Worm (Caenorhabditis elegans) whole organism, L4 larva: Measurements from ENCODE around the gene srh-30.
A peak's percentile ranks its signal among the peaks of the same experiment; 100 is the strongest.

Source experiments
- D1046.2 ChIP-seq: fragments of 200-800 bp; sonication (Bioruptor generic); IDR thresholded peaks from 2 replicates; pipeline ENCODE4 v1.3.6; 2022; ENCODE audit warnings: missing genetic modification characterization, missing compliant biosample characterization
- F26F4.8 ChIP-seq: fragments of 200-800 bp; sonication (Bioruptor generic); conservative IDR thresholded peaks from 2 replicates; pipeline ENCODE4 v1.3.6; 2022; ENCODE audit warnings: missing genetic modification characterization, missing compliant biosample characterization
- F37D6.2 ChIP-seq: sonication (generic microtip); optimal IDR thresholded peaks from 2 replicates; lab custom pipeline; 2016; ENCODE audit warnings: mild to moderate bottlenecking, missing genetic modification characterization, missing compliant biosample characterization
- F44E2.7 ChIP-seq: fragments of 200-800 bp; sonication (Bioruptor generic); IDR thresholded peaks from 2 replicates; pipeline ENCODE4 v2.1.2; 2022; ENCODE audit warnings: missing genetic modification characterization, missing compliant biosample characterization
- T20F7.1 ChIP-seq: fragments of 200-800 bp; sonication (Bioruptor generic); optimal IDR thresholded peaks from 2 replicates; lab custom pipeline; 2018; ENCODE audit warnings: mild to moderate bottlenecking, missing genetic modification characterization, missing compliant biosample characterization
- Y48G9A.11 ChIP-seq: fragments of 200-800 bp; sonication (Bioruptor generic); IDR thresholded peaks from 2 replicates; pipeline ENCODE4 v1.3.6; 2022; ENCODE audit warnings: missing genetic modification reagents, missing genetic modification characterization, missing compliant biosample characterization
- aha-1 ChIP-seq: fragments of 150-350 bp; peaks from one replicate; lab custom pipeline; 2014; ENCODE audit warnings: missing biosample characterization, missing genetic modification characterization
- attf-4 ChIP-seq: sonication (generic microtip); optimal IDR thresholded peaks from 3 replicates; lab custom pipeline; 2017; ENCODE audit warnings: missing biosample characterization, missing genetic modification characterization
- ceh-20 ChIP-seq: fragments of 200-800 bp; sonication (Bioruptor generic); IDR thresholded peaks from 2 replicates; pipeline ENCODE4 v1.3.6; 2022; ENCODE audit warnings: missing genetic modification reagents, missing genetic modification characterization, missing compliant biosample characterization
- ceh-28 ChIP-seq: fragments of 150-350 bp; optimal IDR thresholded peaks from 2 replicates; lab custom pipeline; 2014; ENCODE audit warnings: missing biosample characterization, missing genetic modification reagents, missing genetic modification characterization
- ceh-32 ChIP-seq: sonication (generic microtip); optimal IDR thresholded peaks from 2 replicates; lab custom pipeline; 2016; ENCODE audit warnings: mild to moderate bottlenecking, missing genetic modification characterization, missing compliant biosample characterization; ENCODE audit not compliant: poor library complexity
- cey-2 ChIP-seq: sonication (generic microtip); optimal IDR thresholded peaks from 3 replicates; lab custom pipeline; 2017; ENCODE audit warnings: missing genetic modification characterization, mild to moderate bottlenecking, missing compliant biosample characterization, antibody characterized with exemption, borderline replicate concordance; ENCODE audit not compliant: insufficient read depth
- daf-19 ChIP-seq: fragments of 200-800 bp; sonication (Bioruptor generic); conservative IDR thresholded peaks from 2 replicates; pipeline ENCODE4 v1.3.6; 2022; ENCODE audit warnings: missing genetic modification characterization, missing compliant biosample characterization
- dmd-9 ChIP-seq: fragments of 200-800 bp; sonication (Bioruptor generic); IDR thresholded peaks from 2 replicates; pipeline ENCODE4 v1.3.6; 2022; ENCODE audit warnings: missing genetic modification reagents, missing genetic modification characterization, missing compliant biosample characterization
- duxl-1 ChIP-seq: sonication (generic microtip); optimal IDR thresholded peaks from 2 replicates; lab custom pipeline; 2016; ENCODE audit warnings: mild to moderate bottlenecking, missing genetic modification characterization, moderate library complexity, missing compliant biosample characterization; ENCODE audit not compliant: poor library complexity
- dve-1 ChIP-seq: sonication (generic microtip); optimal IDR thresholded peaks from 2 replicates; lab custom pipeline; 2017; ENCODE audit warnings: antibody characterized with exemption, mild to moderate bottlenecking, missing genetic modification characterization, missing compliant biosample characterization; ENCODE audit not compliant: insufficient read depth
- fkh-10 ChIP-seq: fragments of 150-350 bp; optimal IDR thresholded peaks from 2 replicates; lab custom pipeline; 2014; ENCODE audit warnings: missing biosample characterization, missing genetic modification reagents, missing genetic modification characterization
- fos-1 ChIP-seq: fragments of 150-350 bp; optimal IDR thresholded peaks from 2 replicates; lab custom pipeline; 2014; ENCODE audit warnings: missing biosample characterization, missing genetic modification characterization
- gei-8 ChIP-seq: fragments of 200-800 bp; sonication (Bioruptor generic); optimal IDR thresholded peaks from 2 replicates; lab custom pipeline; 2018; ENCODE audit warnings: mild to moderate bottlenecking, missing genetic modification characterization, missing compliant biosample characterization
- hlh-11 ChIP-seq: fragments of 200-800 bp; sonication (Bioruptor generic); optimal IDR thresholded peaks from 2 replicates; lab custom pipeline; 2018; ENCODE audit warnings: mild to moderate bottlenecking, missing genetic modification characterization, missing compliant biosample characterization
- jun-1 ChIP-seq: fragments of 150-350 bp; optimal IDR thresholded peaks from 2 replicates; lab custom pipeline; 2014; ENCODE audit warnings: missing biosample characterization, missing genetic modification reagents, missing genetic modification characterization
- lim-7 ChIP-seq: fragments of 200-800 bp; sonication (Bioruptor generic); IDR thresholded peaks from 2 replicates; pipeline ENCODE4 v1.3.6; 2022; ENCODE audit warnings: missing genetic modification characterization, missing compliant biosample characterization
- lin-1 ChIP-seq: fragments of 200-800 bp; sonication (Bioruptor generic); IDR thresholded peaks from 2 replicates; pipeline ENCODE4 v1.3.6; 2022; ENCODE audit warnings: missing genetic modification reagents, missing genetic modification characterization, missing compliant biosample characterization
- lin-13 ChIP-seq: fragments of 150-350 bp; optimal IDR thresholded peaks from 2 replicates; lab custom pipeline; 2014; ENCODE audit warnings: missing biosample characterization, missing genetic modification reagents, missing genetic modification characterization
- lin-29 ChIP-seq: fragments of 200-800 bp; sonication (Bioruptor generic); IDR thresholded peaks from 2 replicates; pipeline ENCODE4 v1.3.6; 2022; ENCODE audit warnings: missing genetic modification reagents, missing genetic modification characterization, missing compliant biosample characterization
- lin-38 ChIP-seq: fragments of 200-800 bp; sonication (Bioruptor generic); IDR thresholded peaks from 2 replicates; pipeline ENCODE4 v1.3.6; 2022; ENCODE audit warnings: missing genetic modification reagents, missing genetic modification characterization, missing compliant biosample characterization
- lin-39 ChIP-seq: fragments of 150-350 bp; optimal IDR thresholded peaks from 2 replicates; lab custom pipeline; 2014; ENCODE audit warnings: missing biosample characterization, missing genetic modification reagents, missing genetic modification characterization
- lir-3 ChIP-seq: sonication (generic microtip); optimal IDR thresholded peaks from 2 replicates; lab custom pipeline; 2016; ENCODE audit warnings: mild to moderate bottlenecking, missing genetic modification characterization, missing compliant biosample characterization
- madf-9 ChIP-seq: fragments of 200-800 bp; sonication (Bioruptor generic); conservative IDR thresholded peaks from 2 replicates; pipeline ENCODE4 v1.3.6; 2022; ENCODE audit warnings: missing genetic modification reagents, missing genetic modification characterization, missing compliant biosample characterization
- mdt-29 ChIP-seq: fragments of 200-800 bp; sonication (Bioruptor generic); IDR thresholded peaks from 2 replicates; pipeline ENCODE4 v1.3.6; 2022; ENCODE audit warnings: missing genetic modification reagents, missing genetic modification characterization, missing compliant biosample characterization
- mxl-3 ChIP-seq: fragments of 200-800 bp; sonication (Bioruptor generic); optimal IDR thresholded peaks from 2 replicates; lab custom pipeline; 2018; ENCODE audit warnings: mild to moderate bottlenecking, missing genetic modification characterization, missing compliant biosample characterization
- nhr-102 ChIP-seq: sonication (generic microtip); optimal IDR thresholded peaks from 2 replicates; lab custom pipeline; 2016; ENCODE audit warnings: mild to moderate bottlenecking, missing genetic modification characterization, moderate library complexity, missing compliant biosample characterization
- nhr-41 ChIP-seq: fragments of 200-800 bp; sonication (Bioruptor generic); IDR thresholded peaks from 2 replicates; pipeline ENCODE4 v1.3.6; 2022; ENCODE audit warnings: missing genetic modification reagents, missing genetic modification characterization, missing compliant biosample characterization
- nhr-48 ChIP-seq: sonication (generic microtip); optimal IDR thresholded peaks from 2 replicates; lab custom pipeline; 2016; ENCODE audit warnings: mild to moderate bottlenecking, missing genetic modification characterization, missing compliant biosample characterization
- nhr-6 ChIP-seq: fragments of 150-350 bp; optimal IDR thresholded peaks from 2 replicates; lab custom pipeline; 2014; ENCODE audit warnings: missing biosample characterization, missing genetic modification characterization
- pha-4 ChIP-seq, 2 experiments: fragments of 150-350 bp in 1 of 2; fragments of 200-800 bp in 1 of 2; sonication (Bioruptor generic) in 1 of 2; IDR thresholded peaks in 1 of 2; optimal IDR thresholded peaks in 1 of 2; 2 replicates each; pipeline versions ENCODE4 v1.3.6 to Lab custom; 2014 to 2022; ENCODE audit warnings: missing genetic modification characterization in 2 of 2, missing genetic modification reagents in 2 of 2, missing biosample characterization in 1 of 2, missing compliant biosample characterization in 1 of 2
- pqm-1 ChIP-seq: sonication (generic microtip); optimal IDR thresholded peaks from 2 replicates; lab custom pipeline; 2017; ENCODE audit warnings: missing biosample characterization, missing genetic modification characterization
- sdz-12 ChIP-seq: fragments of 200-800 bp; sonication (Bioruptor generic); optimal IDR thresholded peaks from 2 replicates; lab custom pipeline; 2018; ENCODE audit warnings: mild to moderate bottlenecking, missing genetic modification characterization, missing compliant biosample characterization
- set-16 ChIP-seq: fragments of 200-800 bp; sonication (Bioruptor generic); IDR thresholded peaks from 2 replicates; pipeline ENCODE4 v1.3.6; 2022; ENCODE audit warnings: missing genetic modification reagents, missing genetic modification characterization, missing compliant biosample characterization
- spr-3 ChIP-seq: fragments of 200-800 bp; sonication (Bioruptor generic); optimal IDR thresholded peaks from 2 replicates; lab custom pipeline; 2018; ENCODE audit warnings: mild to moderate bottlenecking, missing genetic modification characterization, missing compliant biosample characterization
- tra-1 ChIP-seq: fragments of 200-800 bp; sonication (Bioruptor generic); IDR thresholded peaks from 2 replicates; pipeline ENCODE4 v1.3.6; 2022; ENCODE audit warnings: missing genetic modification reagents, missing genetic modification characterization, missing compliant biosample characterization
- unc-39 ChIP-seq: sonication (generic microtip); optimal IDR thresholded peaks from 2 replicates; lab custom pipeline; 2017; ENCODE audit warnings: missing biosample characterization, missing genetic modification characterization
- unc-62 ChIP-seq, 3 experiments: fragments of 150-350 bp in 1 of 3; sonication (generic microtip); optimal IDR thresholded peaks in 2 of 3; peaks in 1 of 3; 1 replicate in 1 of 3; 2 replicates in 2 of 3; lab custom pipeline; 2014 to 2017; ENCODE audit warnings: missing biosample characterization in 3 of 3, missing genetic modification characterization in 3 of 3, missing genetic modification reagents in 3 of 3, missing genotype in 1 of 3
- zag-1 ChIP-seq: fragments of 150-350 bp; optimal IDR thresholded peaks from 2 replicates; lab custom pipeline; 2014; ENCODE audit warnings: missing biosample characterization, missing genetic modification characterization
- zfp-3 ChIP-seq: fragments of 200-800 bp; sonication (Bioruptor generic); conservative IDR thresholded peaks from 2 replicates; pipeline ENCODE4 v1.3.6; 2022; ENCODE audit warnings: missing genetic modification reagents, missing genetic modification characterization, missing compliant biosample characterization
- zip-2 ChIP-seq: fragments of 150-350 bp; optimal IDR thresholded peaks from 2 replicates; lab custom pipeline; 2014; ENCODE audit warnings: missing biosample characterization, missing genetic modification characterization
- ztf-7 ChIP-seq: fragments of 150-350 bp; optimal IDR thresholded peaks from 2 replicates; lab custom pipeline; 2014; ENCODE audit warnings: missing biosample characterization, missing genetic modification characterization

srh-30 gene

ce11 chrV:6732995-6733394 is 38.5 kb downstream of the srh-30 start, which contains the start of gene grl-8:
Gene grl-8 (minus strand): TSS chrV:6733095.
- TF ChIP-seq F37D6.2 (no peak), zip-2 (tag; lab: Kevin White, UChicago) (no peak), lin-13 (GFP tag; lab: Kevin White, UChicago) (no peak), lin-38 (GFP tag; lab: Robert Waterston, UW) (no peak), ceh-28 (tag; lab: Kevin White, UChicago) (no peak), daf-19 (GFP tag; lab: Robert Waterston, UW) (no peak), fkh-10 (GFP tag; lab: Kevin White, UChicago) (no peak), gei-8 (no peak), dmd-9 (GFP tag; lab: Robert Waterston, UW) (no peak), F44E2.7 (GFP tag; lab: Robert Waterston, UW) (no peak), unc-39 (tag; lab: Kevin White, UChicago) (no peak), dve-1 (tag; lab: Kevin White, UChicago) (no peak), fos-1 (tag; lab: Kevin White, UChicago) (no peak), ztf-7 (no peak), T20F7.1 (no peak), spr-3 (GFP tag; lab: Kevin White, UChicago) (no peak), zag-1 (tag; lab: Kevin White, UChicago) (no peak), lin-29 (GFP tag; lab: Robert Waterston, UW) (no peak)

- TF ChIP-seq duxl-1 (no peak), nhr-41 (GFP tag; lab: Robert Waterston, UW) (no peak), lir-3 (tag; lab: Kevin White, UChicago) (no peak), unc-62 (GFP tag; optimal IDR thresholded peaks at IDR 0.05 in 1 of 2; lab: Kevin White, UChicago) (peak in 1 of 2 experiments; percentile 34), unc-62 (tag; optimal IDR thresholded peaks at IDR 0.05; lab: Kevin White, UChicago) (no peak), lin-39 (tag; lab: Kevin White, UChicago) (no peak), aha-1 (tag; lab: Kevin White, UChicago) (peak; percentile 14)
Observed at ce11 chrV:6731594-6731993, 40.0 kb downstream of the srh-30 start, which contains the start of gene grl-9. Gene grl-9 (minus strand): TSS chrV:6731694.

ce11 chrV:6727222-6727621 is 44.3 kb downstream of the srh-30 start, which contains the start of gene ZC487.1:
Gene ZC487.1 (plus strand): TSS chrV:6727522.
- TF ChIP-seq attf-4 (no peak), set-16 (no peak), F26F4.8 (no peak), pha-4 (GFP tag; IDR thresholded peaks at IDR 0.05; lab: Robert Waterston, UW) (no peak), pha-4 (tag; optimal IDR thresholded peaks at IDR 0.05; lab: Kevin White, UChicago) (no peak), lim-7 (GFP tag; lab: Robert Waterston, UW) (no peak), lin-1 (GFP tag; lab: Robert Waterston, UW) (no peak), jun-1 (tag; lab: Kevin White, UChicago) (no peak)

ce11 chrV:6726279-6726678 is 45.3 kb downstream of the srh-30 start:
- TF ChIP-seq cey-2 (tag; lab: Kevin White, UChicago): no peak
- no peak for TF ChIP-seq mxl-3 (GFP tag; lab: Kevin White, UChicago)
- TF ChIP-seq Y48G9A.11 (GFP tag; lab: Robert Waterston, UW): no peak
- no peak for TF ChIP-seq ceh-20 (GFP tag; lab: Robert Waterston, UW)
- TF ChIP-seq mdt-29 (GFP tag; lab: Robert Waterston, UW): no peak
- no peak for TF ChIP-seq D1046.2
- no peak for TF ChIP-seq lir-3 (tag; lab: Kevin White, UChicago)
- TF ChIP-seq madf-9 (GFP tag; lab: Robert Waterston, UW): no peak
- no peak for TF ChIP-seq ceh-32 (tag; lab: Kevin White, UChicago)
- TF ChIP-seq sdz-12 (GFP tag; lab: Kevin White, UChicago): no peak
- no peak for TF ChIP-seq pha-4 (GFP tag; IDR thresholded peaks at IDR 0.05; lab: Robert Waterston, UW)
- no peak for TF ChIP-seq pha-4 (tag; optimal IDR thresholded peaks at IDR 0.05; lab: Kevin White, UChicago)
- TF ChIP-seq zfp-3: no peak
- no peak for TF ChIP-seq nhr-48 (tag; lab: Kevin White, UChicago)
- TF ChIP-seq nhr-6 (tag; lab: Kevin White, UChicago): no peak
- TF ChIP-seq pqm-1 (tag; lab: Kevin White, UChicago): no peak
- no peak for TF ChIP-seq tra-1 (GFP tag; lab: Robert Waterston, UW)
- no peak for TF ChIP-seq daf-19 (GFP tag; lab: Robert Waterston, UW)
- TF ChIP-seq nhr-102: no peak
- TF ChIP-seq hlh-11 (tag; lab: Kevin White, UChicago): no peak
